Fruit fly (Drosophila melanogaster) Kc167 (cell line): ENCODE measurements around the gene CG5418.

Source experiments
- Myc ChIP-seq: fragments of >200 bp; optimal IDR thresholded peaks from 2 replicates; lab custom pipeline; 2017; ENCODE audit warnings: missing external identifiers
- Sin3A ChIP-seq: fragments of >200 bp; optimal IDR thresholded peaks from 2 replicates; lab custom pipeline; 2018; ENCODE audit warnings: missing external identifiers
- h ChIP-seq: fragments of >200 bp; optimal IDR thresholded peaks from 3 replicates; lab custom pipeline; 2018; ENCODE audit warnings: missing external identifiers
- insv ChIP-seq: fragments of >200 bp; optimal IDR thresholded peaks from 3 replicates; lab custom pipeline; 2018; ENCODE audit warnings: missing external identifiers
- psq ChIP-seq: fragments of >200 bp; optimal IDR thresholded peaks from 2 replicates; lab custom pipeline; 2017; ENCODE audit warnings: missing external identifiers
- ttk ChIP-seq: sonication (Bioruptor generic); optimal IDR thresholded peaks from 2 replicates; lab custom pipeline; 2017; ENCODE audit warnings: missing external identifiers

Gene CG5418

DNA sequence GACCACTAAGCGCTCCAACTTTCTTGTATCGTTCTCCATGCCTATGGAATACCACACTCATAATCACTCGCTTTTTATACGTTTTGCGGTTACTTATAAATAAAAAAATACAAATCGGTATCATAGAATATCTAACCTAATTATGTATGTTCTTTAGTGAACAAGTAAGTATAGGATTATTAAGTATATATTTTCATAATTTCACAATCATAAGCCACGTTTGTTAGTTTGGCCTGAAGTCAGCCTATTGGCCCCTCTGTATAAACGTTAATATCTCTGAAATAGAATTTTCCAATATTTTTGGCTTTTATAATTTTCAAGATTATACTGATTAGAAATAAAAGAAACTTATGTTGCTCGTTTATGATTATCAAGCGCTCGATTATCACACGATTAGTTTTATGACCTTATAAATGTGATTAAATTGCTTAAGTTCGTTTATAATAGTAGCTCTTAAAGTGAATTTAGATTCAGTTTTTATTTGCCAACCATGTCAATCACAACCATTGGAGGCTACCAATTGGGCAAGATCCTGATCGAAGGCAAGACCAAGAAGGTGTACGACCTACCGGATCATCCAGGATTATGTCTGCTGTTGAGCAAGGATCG lies at the start of gene CG5418:
Gene CG5418 (minus strand): TSS at position 51 of the 609 bp plus-strand sequence.
- TF ChIP-seq ttk (lab: Kevin White, UChicago): no peak
- TF ChIP-seq insv (lab: Kevin White, UChicago): no peak
- no peak for TF ChIP-seq Myc (lab: Kevin White, UChicago)
- TF ChIP-seq psq (lab: Kevin White, UChicago): no peak
- TF ChIP-seq h: no peak
- TF ChIP-seq Sin3A: no peak

- no peak for TF ChIP-seq h
- TF ChIP-seq Myc (lab: Kevin White, UChicago): no peak
- no peak for TF ChIP-seq Sin3A
- TF ChIP-seq insv (lab: Kevin White, UChicago): no peak
- no peak for TF ChIP-seq ttk (lab: Kevin White, UChicago)
- TF ChIP-seq psq (lab: Kevin White, UChicago): no peak
Observed at dm6 chr2L:12500405-12500804, 47.4 kb upstream of the CG5418 start.

dm6 chr2L:12499189-12499588 lies 46.1 kb upstream of the CG5418 start:
- TF ChIP-seq insv (lab: Kevin White, UChicago): no peak
- TF ChIP-seq Myc (lab: Kevin White, UChicago): no peak
- no peak for TF ChIP-seq Sin3A
- no peak for TF ChIP-seq psq (lab: Kevin White, UChicago)
- TF ChIP-seq ttk (lab: Kevin White, UChicago): no peak
- no peak for TF ChIP-seq h

- TF ChIP-seq psq (lab: Kevin White, UChicago): no peak
- no peak for TF ChIP-seq Myc (lab: Kevin White, UChicago)
- no peak for TF ChIP-seq h
- no peak for TF ChIP-seq Sin3A
- TF ChIP-seq insv (lab: Kevin White, UChicago): no peak
- no peak for TF ChIP-seq ttk (lab: Kevin White, UChicago)
Observed at dm6 chr2L:12498538-12498937, 45.5 kb upstream of the CG5418 start.

DNA sequence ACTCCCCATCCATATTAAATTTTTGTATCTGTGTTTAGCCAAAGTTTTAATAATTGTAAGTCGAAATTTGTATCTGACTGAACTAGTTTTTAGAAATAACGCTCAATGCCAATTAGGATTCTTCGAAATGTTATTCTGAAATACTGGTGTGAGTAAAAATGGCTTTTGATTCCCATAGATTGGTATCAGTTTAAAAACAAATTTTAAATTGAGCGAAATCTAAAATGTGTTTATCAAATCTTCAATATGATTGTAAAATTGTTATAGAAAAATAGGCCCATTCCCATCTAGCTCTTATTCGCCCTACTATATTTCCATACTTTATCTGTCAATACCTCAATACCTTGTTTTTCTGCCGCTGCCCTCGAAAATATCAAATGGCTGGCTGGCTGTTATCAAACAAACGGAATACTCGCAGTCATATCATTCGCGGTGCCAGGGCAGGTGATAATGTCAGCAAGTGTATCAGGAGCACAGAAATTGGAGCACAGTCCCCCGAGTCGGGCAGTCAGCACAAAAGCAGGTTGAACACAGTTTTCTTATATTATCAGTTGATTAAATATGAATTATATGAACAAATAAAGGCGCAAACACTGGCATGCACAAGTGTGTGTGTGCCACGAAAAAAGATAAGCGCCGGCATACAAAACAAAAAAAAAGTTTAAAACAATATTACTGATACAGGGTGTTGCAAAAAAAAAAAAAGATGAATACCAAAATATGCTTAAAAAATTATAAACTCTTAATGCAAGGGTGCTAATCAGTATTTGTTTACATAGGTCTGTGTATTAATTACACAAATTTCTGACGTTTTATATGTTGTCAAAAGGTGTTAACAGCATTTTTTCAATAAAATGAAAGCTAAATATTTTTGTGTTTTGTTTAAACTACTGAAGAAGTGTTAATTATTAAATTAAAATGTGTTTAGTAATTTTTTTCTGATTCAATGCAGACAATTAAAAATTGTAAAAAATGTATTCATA lies 44.5 kb upstream of the CG5418 start, which contains the start of gene t-cup:
Gene t-cup (minus strand): TSS at position 51 of the 983 bp plus-strand sequence.
- TF ChIP-seq Sin3A (no peak), h (no peak), psq (lab: Kevin White, UChicago) (no peak), insv (lab: Kevin White, UChicago) (no peak), Myc (lab: Kevin White, UChicago) (no peak), ttk (lab: Kevin White, UChicago) (no peak)

- TF ChIP-seq Sin3A: no peak
- TF ChIP-seq psq (lab: Kevin White, UChicago): no peak
- TF ChIP-seq Myc (lab: Kevin White, UChicago): no peak
Observed at dm6 chr2L:12495196-12495595, 42.2 kb upstream of the CG5418 start.

- TF ChIP-seq insv (lab: Kevin White, UChicago) (no peak), ttk (lab: Kevin White, UChicago) (no peak), h (no peak), psq (lab: Kevin White, UChicago) (no peak), Sin3A (no peak), Myc (lab: Kevin White, UChicago) (no peak)
Observed at dm6 chr2L:12493771-12494317, 40.8 kb upstream of the CG5418 start.

DNA sequence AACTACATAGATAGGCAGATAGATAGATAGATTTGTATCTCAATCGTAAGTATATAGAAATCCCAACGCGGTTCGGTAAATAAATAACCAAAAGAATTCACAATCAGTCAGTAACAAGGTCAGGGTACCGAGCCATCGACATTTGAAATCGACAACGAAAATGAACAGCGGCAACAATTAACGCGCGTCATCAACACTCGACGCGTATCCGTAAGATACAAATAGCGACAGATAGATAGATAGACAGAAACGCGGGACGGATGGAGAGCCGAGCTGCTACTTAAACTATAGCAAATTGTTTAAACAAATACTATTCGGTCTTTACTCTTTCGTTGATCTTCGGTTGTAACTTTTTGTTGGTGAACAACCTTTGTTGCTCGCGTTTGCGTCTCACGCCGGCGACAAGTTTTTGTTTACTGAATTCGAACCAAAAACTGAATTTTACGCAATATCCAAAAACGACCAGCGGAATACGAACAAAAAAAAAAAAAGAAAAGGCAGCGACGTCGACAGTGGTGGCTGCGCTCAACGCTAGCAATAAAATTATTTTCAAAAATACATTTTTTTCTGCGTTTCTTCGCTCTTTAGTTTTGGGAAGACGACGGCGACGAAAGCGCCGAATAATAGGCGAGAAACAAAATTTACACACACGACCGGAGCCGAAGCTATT lies 40.2 kb upstream of the CG5418 start:
- TF ChIP-seq Sin3A: no peak
- TF ChIP-seq insv (lab: Kevin White, UChicago): no peak
- no peak for TF ChIP-seq psq (lab: Kevin White, UChicago)
- no peak for TF ChIP-seq ttk (lab: Kevin White, UChicago)
- no peak for TF ChIP-seq Myc (lab: Kevin White, UChicago)
- no peak for TF ChIP-seq h

dm6 chr2L:12489470-12489869 lies 36.4 kb upstream of the CG5418 start:
- TF ChIP-seq Myc (lab: Kevin White, UChicago) (no peak), Sin3A (no peak), insv (lab: Kevin White, UChicago) (no peak), ttk (lab: Kevin White, UChicago) (no peak), psq (lab: Kevin White, UChicago) (no peak), h (no peak)

DNA sequence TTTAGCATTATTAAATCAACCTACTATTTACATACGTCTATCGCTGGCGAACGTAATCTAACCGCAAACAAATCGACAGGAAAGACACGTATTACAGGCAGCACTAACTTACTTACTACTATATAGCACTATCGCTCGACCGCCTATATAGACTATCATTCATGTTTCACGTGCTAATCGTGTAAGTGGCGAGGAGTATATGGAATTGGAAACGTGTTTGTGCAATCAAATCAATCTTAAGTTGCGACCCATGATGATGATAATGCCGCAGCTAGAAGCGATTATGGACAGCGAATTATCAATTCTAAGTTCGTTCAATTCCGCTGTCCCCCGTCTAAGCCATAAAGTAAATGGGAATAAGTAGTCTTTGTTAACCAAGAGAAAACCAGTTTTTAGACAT lies 34.8 kb upstream of the CG5418 start:
- TF ChIP-seq Myc (lab: Kevin White, UChicago) (no peak), ttk (lab: Kevin White, UChicago) (no peak), psq (lab: Kevin White, UChicago) (no peak), Sin3A (no peak), h (no peak), insv (lab: Kevin White, UChicago) (no peak)

DNA sequence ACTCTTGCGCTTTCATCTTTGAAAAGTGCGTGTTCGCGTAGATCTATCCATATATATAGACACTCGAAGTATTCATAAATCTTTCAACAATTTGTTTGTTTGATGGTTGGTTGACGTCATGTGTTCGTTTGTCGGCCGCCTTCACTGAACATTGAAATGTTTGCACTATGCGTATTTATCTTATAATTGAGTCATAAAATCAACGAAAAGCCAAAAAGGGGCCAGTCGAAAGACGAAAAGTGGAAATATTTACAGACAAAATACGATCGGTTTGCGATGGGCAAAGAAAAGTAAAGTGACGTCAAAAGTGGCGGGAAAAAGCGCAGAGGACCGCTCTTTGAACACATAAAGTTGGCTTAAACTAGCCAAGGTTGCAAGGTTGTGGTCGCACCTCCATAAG lies 34.3 kb upstream of the CG5418 start:
- TF ChIP-seq Myc (lab: Kevin White, UChicago) (no peak), Sin3A (no peak), insv (lab: Kevin White, UChicago) (no peak), h (no peak), ttk (lab: Kevin White, UChicago) (no peak), psq (lab: Kevin White, UChicago) (no peak)
